Fruit fly (Drosophila melanogaster): ENCODE results near the gene CG9698.

The CG9698 gene

DNA sequence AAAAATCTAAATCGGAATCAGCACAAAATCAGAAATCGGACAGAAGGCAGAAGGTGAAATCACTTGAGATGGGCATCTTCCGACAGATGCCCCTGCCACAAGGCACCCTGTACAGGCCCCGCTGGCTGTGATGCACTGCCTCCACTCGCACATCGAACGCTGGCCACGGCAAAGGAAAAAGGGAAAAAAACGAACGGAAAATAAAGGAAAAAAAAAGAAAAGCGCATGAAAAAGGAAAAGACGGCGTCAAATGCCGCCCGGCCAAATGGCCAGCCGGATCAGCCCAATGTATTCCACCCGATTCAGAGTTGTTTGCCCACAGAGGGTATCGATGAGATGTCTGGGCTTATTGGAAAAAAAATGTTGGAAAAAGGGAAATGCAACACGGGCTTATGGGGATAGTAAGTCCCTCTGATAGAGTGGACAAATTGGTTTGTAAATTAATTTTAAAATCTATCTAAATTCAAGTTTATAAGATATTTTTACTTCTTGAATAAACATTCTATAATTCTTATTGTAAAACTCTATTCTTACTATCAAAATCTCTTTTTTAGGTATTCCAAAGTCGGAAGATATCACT is 16.6 kb downstream of the CG9698 start:
- TF ChIP-seq Dll (optimal IDR thresholded peaks at IDR 0.05), result no peak
- TF ChIP-seq usp (GFP tag; optimal IDR thresholded peaks at IDR 0.05), result no peak
- TF ChIP-seq pan (optimal IDR thresholded peaks at IDR 0.05), result no peak
- TF ChIP-seq EcR (GFP tag; optimal IDR thresholded peaks at IDR 0.05), result no peak
- TF ChIP-seq CG8478 (optimal IDR thresholded peaks at IDR 0.05), result no peak
- no peak for TF ChIP-seq psq (optimal IDR thresholded peaks at IDR 0.05)

DNA sequence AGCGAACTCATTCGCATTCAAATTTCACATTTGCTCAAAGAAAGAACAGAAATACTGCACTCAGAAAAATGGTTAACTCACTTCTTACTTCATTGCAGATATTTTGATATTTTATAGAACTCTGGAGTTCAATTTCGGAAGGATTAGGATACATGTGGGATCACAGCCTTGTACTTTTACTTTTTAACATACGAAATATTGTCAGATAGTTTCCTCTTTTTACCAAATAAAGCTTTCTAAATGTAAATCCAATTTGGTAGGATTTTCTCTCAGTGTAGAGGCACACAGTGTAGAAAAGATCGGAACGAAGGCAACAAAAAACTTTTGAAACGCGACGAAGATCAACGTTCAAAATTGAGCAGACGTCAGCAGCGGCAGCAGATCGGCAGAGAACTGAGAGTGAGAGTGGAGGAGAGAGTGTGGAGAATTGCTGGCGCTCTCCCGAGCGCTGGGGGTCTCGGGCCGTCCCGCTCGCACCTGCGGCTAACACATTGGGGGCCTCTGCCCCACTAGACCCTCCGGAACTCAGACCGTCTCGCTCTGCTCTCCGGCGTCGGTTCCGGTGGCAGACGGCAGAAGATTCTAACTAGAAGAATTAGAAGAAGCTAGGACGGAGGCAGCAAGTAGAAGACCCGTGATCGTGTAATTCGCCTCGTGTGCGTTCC is 17.5 kb downstream of the CG9698 start, which contains the start of gene tmod:
Gene tmod, plus strand, starts transcription at position 619 of the 665 bp plus-strand sequence.
- TF ChIP-seq pan (optimal IDR thresholded peaks at IDR 0.05) (no peak), Dll (optimal IDR thresholded peaks at IDR 0.05) (peak; percentile 82), EcR (GFP tag; optimal IDR thresholded peaks at IDR 0.05) (no peak), CG8478 (optimal IDR thresholded peaks at IDR 0.05) (no peak), usp (GFP tag; optimal IDR thresholded peaks at IDR 0.05) (no peak), psq (optimal IDR thresholded peaks at IDR 0.05) (no peak)

DNA sequence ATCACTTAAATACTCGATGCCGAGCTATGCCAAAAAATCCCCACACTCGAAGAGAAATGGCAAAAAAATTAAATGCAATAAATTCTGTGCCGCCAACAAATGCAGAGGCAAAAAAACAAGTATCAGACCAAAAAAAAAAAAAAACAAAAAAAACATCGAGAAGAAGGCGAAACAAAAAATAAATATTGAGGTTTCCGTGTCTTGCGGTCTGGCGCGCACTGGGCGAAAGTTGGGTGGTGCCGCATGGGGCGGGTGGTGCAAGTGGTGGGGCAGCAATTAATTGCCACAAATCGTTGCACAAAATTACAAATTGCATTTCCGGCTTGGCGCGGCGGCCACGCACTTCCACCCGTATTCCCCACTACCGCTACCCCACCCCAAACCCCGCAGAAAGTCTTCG is 19.9 kb downstream of the CG9698 start:
- TF ChIP-seq psq (optimal IDR thresholded peaks at IDR 0.05) (no peak), usp (GFP tag; optimal IDR thresholded peaks at IDR 0.05) (no peak), Dll (optimal IDR thresholded peaks at IDR 0.05) (no peak), EcR (GFP tag; optimal IDR thresholded peaks at IDR 0.05) (no peak), CG8478 (optimal IDR thresholded peaks at IDR 0.05) (no peak), pan (optimal IDR thresholded peaks at IDR 0.05) (no peak)

DNA sequence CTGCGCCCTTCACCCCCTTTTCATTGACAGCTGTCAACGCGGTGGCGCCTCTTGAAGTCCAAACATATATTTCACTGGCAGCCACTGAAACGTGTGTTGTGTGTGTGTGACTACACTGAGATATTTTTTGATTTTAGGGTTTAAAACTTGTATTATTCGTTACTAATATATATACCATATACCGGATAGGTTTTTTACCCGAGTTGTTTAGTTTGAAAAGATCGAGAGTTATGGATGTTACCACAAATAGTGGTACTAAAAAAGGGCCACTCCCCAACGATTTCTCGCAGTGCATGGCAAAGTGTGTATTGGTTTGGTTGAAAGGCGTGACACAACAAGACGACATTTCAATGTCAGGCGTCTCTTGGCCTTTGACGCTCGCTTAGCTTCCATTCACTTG is 21.9 kb downstream of the CG9698 start:
- TF ChIP-seq CG8478 (optimal IDR thresholded peaks at IDR 0.05) (no peak), psq (optimal IDR thresholded peaks at IDR 0.05) (no peak)

DNA sequence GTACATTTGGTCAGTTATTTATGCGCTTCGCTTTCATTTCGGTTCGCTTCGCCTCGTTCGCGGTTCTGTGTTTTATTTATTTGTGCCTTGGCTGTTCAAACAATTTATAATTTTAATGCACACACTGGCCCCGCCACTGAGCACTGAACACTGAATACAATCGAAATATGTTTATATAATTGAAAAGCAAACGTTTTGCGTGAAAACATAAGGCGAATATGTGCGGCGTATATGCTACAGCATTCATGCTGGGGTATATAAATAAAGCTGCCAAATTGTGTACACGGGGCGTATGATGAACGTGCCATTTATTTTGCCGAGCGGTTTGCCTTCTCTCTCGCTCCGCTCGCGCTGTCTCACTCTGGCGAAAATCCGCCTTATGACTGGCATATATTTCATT is 22.3 kb downstream of the CG9698 start:
- TF ChIP-seq usp (GFP tag; optimal IDR thresholded peaks at IDR 0.05) (no peak), psq (optimal IDR thresholded peaks at IDR 0.05) (no peak), Dll (optimal IDR thresholded peaks at IDR 0.05) (no peak), CG8478 (optimal IDR thresholded peaks at IDR 0.05) (no peak), EcR (GFP tag; optimal IDR thresholded peaks at IDR 0.05) (no peak), pan (optimal IDR thresholded peaks at IDR 0.05) (no peak)

DNA sequence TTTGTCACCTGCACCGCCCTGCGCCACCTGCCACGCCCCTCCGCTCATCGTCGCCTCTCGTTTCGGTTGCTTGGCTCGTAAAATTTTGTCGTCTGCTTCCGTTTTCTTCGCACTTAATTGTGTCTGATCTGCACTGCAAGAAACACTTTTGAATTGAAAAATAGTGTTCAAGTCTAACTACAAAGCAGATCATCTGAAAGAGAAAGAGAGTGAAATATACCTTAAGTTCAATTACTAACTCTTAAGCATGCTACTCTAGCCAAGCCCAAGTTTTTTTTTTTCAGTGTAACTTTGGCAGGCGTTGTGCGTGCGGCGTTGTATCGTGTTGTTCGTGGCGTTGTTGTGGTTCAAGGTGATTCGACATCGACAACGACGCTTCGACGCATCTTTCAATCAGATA is 25.6 kb downstream of the CG9698 start:
- TF ChIP-seq pan (optimal IDR thresholded peaks at IDR 0.05) (no peak), usp (GFP tag; optimal IDR thresholded peaks at IDR 0.05) (no peak), psq (optimal IDR thresholded peaks at IDR 0.05) (no peak)

DNA sequence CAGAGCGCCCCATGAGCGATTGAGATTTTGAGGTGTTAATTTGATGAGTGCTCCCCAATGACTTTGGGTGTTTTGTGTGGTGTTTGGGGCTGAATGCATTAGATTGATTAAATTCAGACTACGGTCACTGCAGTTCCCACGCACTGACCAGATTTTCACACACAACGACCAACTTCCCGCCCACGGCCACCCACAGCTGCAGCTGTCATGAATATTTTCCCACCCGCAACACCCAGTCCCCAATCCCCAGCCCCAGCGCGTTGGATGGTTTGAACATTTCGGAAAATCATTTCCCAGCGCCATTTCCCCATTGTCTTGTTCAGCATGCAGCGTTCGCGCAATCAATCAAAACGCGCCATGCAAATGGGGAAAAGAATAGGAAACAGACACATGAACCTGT is 26.9 kb downstream of the CG9698 start:
- no peak for TF ChIP-seq pan (optimal IDR thresholded peaks at IDR 0.05)
- TF ChIP-seq psq (optimal IDR thresholded peaks at IDR 0.05), result no peak
- TF ChIP-seq Dll (optimal IDR thresholded peaks at IDR 0.05), result no peak
- no peak for TF ChIP-seq EcR (GFP tag; optimal IDR thresholded peaks at IDR 0.05)
- TF ChIP-seq usp (GFP tag; optimal IDR thresholded peaks at IDR 0.05), result no peak
- no peak for TF ChIP-seq CG8478 (optimal IDR thresholded peaks at IDR 0.05)

DNA sequence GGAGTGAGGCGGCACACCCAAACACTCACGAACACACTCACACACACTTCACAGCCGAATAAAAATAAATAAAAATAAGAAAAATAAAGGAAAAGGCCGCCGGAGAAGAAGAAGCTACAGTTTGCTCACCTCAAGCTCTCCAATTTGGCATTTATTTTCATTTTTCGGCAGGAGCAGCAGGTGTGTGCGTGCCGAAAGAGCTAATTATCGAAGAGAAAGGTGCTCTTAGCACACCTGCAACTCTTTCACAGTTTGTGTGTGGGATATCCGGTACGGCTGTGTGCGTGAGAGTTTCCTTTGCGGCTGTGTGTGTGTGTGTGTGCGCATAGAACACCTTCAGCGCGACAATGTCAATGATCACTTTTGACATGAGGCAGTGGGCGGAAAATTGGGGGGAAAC is 30.4 kb downstream of the CG9698 start:
- TF ChIP-seq Dll (optimal IDR thresholded peaks at IDR 0.05) (no peak), usp (GFP tag; optimal IDR thresholded peaks at IDR 0.05) (no peak), CG8478 (optimal IDR thresholded peaks at IDR 0.05) (no peak), pan (optimal IDR thresholded peaks at IDR 0.05) (no peak), psq (optimal IDR thresholded peaks at IDR 0.05) (no peak), EcR (GFP tag; optimal IDR thresholded peaks at IDR 0.05) (no peak)

DNA sequence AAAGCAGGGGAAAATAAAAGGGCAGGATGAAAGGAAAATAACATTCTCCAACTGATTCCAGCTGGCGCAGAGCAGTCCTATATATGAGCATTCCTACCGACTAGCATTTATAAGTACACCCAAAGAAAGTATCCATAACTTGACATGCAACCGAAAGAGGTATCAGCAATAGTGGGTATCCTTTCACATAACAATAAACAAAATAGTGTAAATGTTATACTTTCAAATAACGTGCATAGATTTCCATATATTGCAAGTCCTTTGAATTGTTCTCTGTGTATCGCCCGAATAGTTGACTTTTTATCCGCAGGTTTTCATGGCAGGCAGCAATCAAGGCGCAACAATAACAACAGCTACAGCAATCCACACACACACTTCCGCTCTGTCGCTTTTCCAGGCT is 35.5 kb downstream of the CG9698 start:
- TF ChIP-seq psq (optimal IDR thresholded peaks at IDR 0.05) (no peak), pan (optimal IDR thresholded peaks at IDR 0.05) (no peak), EcR (GFP tag; optimal IDR thresholded peaks at IDR 0.05) (no peak), Dll (optimal IDR thresholded peaks at IDR 0.05) (no peak), usp (GFP tag; optimal IDR thresholded peaks at IDR 0.05) (no peak), CG8478 (optimal IDR thresholded peaks at IDR 0.05) (no peak)

DNA sequence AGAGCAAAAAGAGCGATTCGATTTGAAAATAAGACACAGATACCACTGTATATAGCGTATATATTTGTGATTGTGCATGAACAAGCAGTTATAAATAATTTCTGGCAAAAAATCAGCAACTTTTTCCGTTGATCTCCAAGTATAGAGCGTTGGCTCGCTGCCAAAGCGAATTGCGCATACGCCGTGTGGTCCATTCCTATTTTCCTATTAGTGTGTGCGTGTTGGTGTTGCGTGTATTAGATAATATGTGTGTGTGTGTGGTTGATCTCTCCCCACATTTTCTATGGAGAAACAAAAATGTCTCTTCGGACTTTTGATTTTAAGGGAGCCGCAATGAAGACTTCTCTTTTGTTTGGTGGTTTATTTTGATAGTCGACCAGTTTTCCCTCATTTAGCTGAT is 38.0 kb downstream of the CG9698 start:
- TF ChIP-seq EcR (GFP tag; optimal IDR thresholded peaks at IDR 0.05) (no peak), CG8478 (optimal IDR thresholded peaks at IDR 0.05) (no peak), psq (optimal IDR thresholded peaks at IDR 0.05) (no peak), pan (optimal IDR thresholded peaks at IDR 0.05) (no peak), Dll (optimal IDR thresholded peaks at IDR 0.05) (no peak), usp (GFP tag; optimal IDR thresholded peaks at IDR 0.05) (no peak)

DNA sequence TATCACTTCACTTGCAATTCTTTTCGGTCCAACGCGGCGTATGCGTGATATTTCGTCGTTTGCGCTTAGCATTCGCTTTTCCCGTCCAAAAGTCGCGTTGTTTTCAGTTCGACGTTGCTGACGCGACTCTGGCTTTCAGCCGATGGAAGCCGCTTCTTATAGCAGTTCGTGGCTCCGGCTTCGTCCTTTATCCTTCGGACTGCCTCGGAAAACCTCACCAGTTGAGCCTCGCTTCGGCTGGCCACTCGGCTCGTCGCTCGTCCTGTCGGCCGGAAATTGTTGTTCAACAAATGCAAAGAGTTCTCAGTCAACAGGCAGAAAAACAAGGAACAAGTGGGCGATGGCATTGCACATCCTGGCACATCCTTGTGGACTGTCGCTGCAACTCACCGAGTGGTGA is 45.5 kb downstream of the CG9698 start, which contains the start of gene CG34155:
Gene CG34155, minus strand, starts transcription at position 130 of the 400 bp plus-strand sequence.
- TF ChIP-seq pan (optimal IDR thresholded peaks at IDR 0.05) (no peak), usp (GFP tag; optimal IDR thresholded peaks at IDR 0.05) (no peak), EcR (GFP tag; optimal IDR thresholded peaks at IDR 0.05) (no peak), CG8478 (optimal IDR thresholded peaks at IDR 0.05) (no peak), Dll (optimal IDR thresholded peaks at IDR 0.05) (no peak), psq (optimal IDR thresholded peaks at IDR 0.05) (no peak)

DNA sequence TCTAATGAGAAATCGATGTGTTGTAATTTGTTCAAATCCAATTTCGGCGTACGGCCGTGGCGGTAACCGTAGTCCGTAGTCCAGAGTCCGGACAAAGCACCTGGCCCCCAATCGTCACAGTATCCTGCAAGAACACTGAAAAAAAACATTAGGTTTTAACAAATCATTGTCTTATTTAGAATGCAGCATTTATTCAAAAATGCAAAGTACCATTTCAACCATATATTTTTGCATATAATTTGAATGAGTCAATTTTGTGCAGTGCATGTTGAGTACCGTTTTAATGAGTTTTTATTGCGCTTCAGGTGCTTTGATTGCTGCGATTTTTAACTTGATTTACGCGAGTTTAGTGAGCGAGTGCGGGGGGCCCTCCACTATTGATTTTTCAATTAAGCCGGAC is 46.6 kb downstream of the CG9698 start:
- no peak for TF ChIP-seq EcR (GFP tag; optimal IDR thresholded peaks at IDR 0.05)
- TF ChIP-seq usp (GFP tag; optimal IDR thresholded peaks at IDR 0.05), result no peak
- no peak for TF ChIP-seq Dll (optimal IDR thresholded peaks at IDR 0.05)
- TF ChIP-seq CG8478 (optimal IDR thresholded peaks at IDR 0.05), result no peak
- no peak for TF ChIP-seq psq (optimal IDR thresholded peaks at IDR 0.05)
- no peak for TF ChIP-seq pan (optimal IDR thresholded peaks at IDR 0.05)

Data from whole organism.